Worm (Caenorhabditis elegans) whole organism, mixed stage, embryonic: ENCODE results near the gene C25F9.15.

ENCODE experiments used
- M03D4.4 ChIP-seq: sonication (generic microtip); optimal IDR thresholded peaks from 2 replicates; lab custom pipeline; 2017; ENCODE audit warnings: mild to moderate bottlenecking, missing genetic modification characterization, missing compliant biosample characterization
- bed-3 ChIP-seq: fragments of 200-800 bp; sonication (Bioruptor generic); optimal IDR thresholded peaks from 3 replicates; lab custom pipeline; 2018; ENCODE audit warnings: mild to moderate bottlenecking, missing genetic modification characterization, moderate library complexity, missing compliant biosample characterization
- blmp-1 ChIP-seq: fragments of 150-350 bp; optimal IDR thresholded peaks from 2 replicates; lab custom pipeline; 2014; ENCODE audit warnings: missing biosample characterization, missing genetic modification characterization
- ceh-39 ChIP-seq: fragments of 150-350 bp; optimal IDR thresholded peaks from 2 replicates; lab custom pipeline; 2014; ENCODE audit warnings: missing biosample characterization, missing genetic modification characterization
- ceh-43 ChIP-seq: fragments of 200-800 bp; sonication (Bioruptor generic); optimal IDR thresholded peaks from 2 replicates; lab custom pipeline; 2018; ENCODE audit warnings: mild to moderate bottlenecking, missing genetic modification characterization, moderate library complexity, missing compliant biosample characterization
- ces-1 ChIP-seq: fragments of 150-350 bp; optimal IDR thresholded peaks from 2 replicates; lab custom pipeline; 2014; ENCODE audit warnings: missing biosample characterization, missing genetic modification reagents, missing genetic modification characterization
- cnd-1 ChIP-seq: fragments of 200-800 bp; sonication (Bioruptor generic); optimal IDR thresholded peaks from 2 replicates; lab custom pipeline; 2018; ENCODE audit warnings: mild to moderate bottlenecking, missing genetic modification characterization, missing compliant biosample characterization
- drap-1 ChIP-seq: fragments of 200-800 bp; sonication (Bioruptor generic); optimal IDR thresholded peaks from 3 replicates; lab custom pipeline; 2018; ENCODE audit warnings: mild to moderate bottlenecking, missing genetic modification characterization, missing compliant biosample characterization
- flh-1 ChIP-seq: fragments of 200-800 bp; sonication (Bioruptor generic); optimal IDR thresholded peaks from 2 replicates; lab custom pipeline; 2018; ENCODE audit warnings: mild to moderate bottlenecking, missing genetic modification characterization, moderate library complexity, missing compliant biosample characterization
- ham-2 ChIP-seq: fragments of 200-800 bp; sonication (Bioruptor generic); optimal IDR thresholded peaks from 2 replicates; lab custom pipeline; 2018; ENCODE audit warnings: mild to moderate bottlenecking, missing genetic modification characterization, missing compliant biosample characterization
- hlh-1 ChIP-seq: fragments of 150-350 bp; optimal IDR thresholded peaks from 2 replicates; lab custom pipeline; 2014; ENCODE audit warnings: missing biosample characterization, missing genetic modification reagents, missing genetic modification characterization
- lsy-2 ChIP-seq: fragments of 150-350 bp; optimal IDR thresholded peaks from 2 replicates; lab custom pipeline; 2014; ENCODE audit warnings: missing biosample characterization, missing genetic modification characterization
- mep-1 ChIP-seq: fragments of 150-350 bp; optimal IDR thresholded peaks from 2 replicates; lab custom pipeline; 2017; ENCODE audit warnings: missing biosample characterization, missing genetic modification reagents, missing genetic modification characterization, inconsistent platforms
- mls-2 ChIP-seq: sonication (generic microtip); optimal IDR thresholded peaks from 2 replicates; lab custom pipeline; 2016; ENCODE audit warnings: mild to moderate bottlenecking, missing genetic modification characterization, moderate library complexity, missing compliant biosample characterization
- nhr-12 ChIP-seq: fragments of 150-350 bp; optimal IDR thresholded peaks from 2 replicates; lab custom pipeline; 2014; ENCODE audit warnings: missing biosample characterization, missing genetic modification characterization
- nhr-2 ChIP-seq: fragments of 150-350 bp; optimal IDR thresholded peaks from 2 replicates; lab custom pipeline; 2014; ENCODE audit warnings: missing biosample characterization, missing genetic modification characterization
- nhr-237 ChIP-seq: fragments of 150-350 bp; optimal IDR thresholded peaks from 2 replicates; lab custom pipeline; 2014; ENCODE audit warnings: missing biosample characterization, missing genetic modification characterization
- nhr-76 ChIP-seq: sonication (generic microtip); optimal IDR thresholded peaks from 2 replicates; lab custom pipeline; 2017; ENCODE audit warnings: missing biosample characterization, missing genetic modification characterization
- pha-4 ChIP-seq: fragments of 150-350 bp; optimal IDR thresholded peaks from 2 replicates; lab custom pipeline; 2018; ENCODE audit warnings: missing biosample characterization, missing genetic modification reagents, missing genetic modification characterization
- sem-2 ChIP-seq: fragments of 200-800 bp; sonication (Bioruptor generic); optimal IDR thresholded peaks from 2 replicates; lab custom pipeline; 2018; ENCODE audit warnings: mild to moderate bottlenecking, missing genetic modification characterization, missing compliant biosample characterization
- sptf-1 ChIP-seq: sonication (generic microtip); optimal IDR thresholded peaks from 2 replicates; lab custom pipeline; 2017; ENCODE audit warnings: mild to moderate bottlenecking, missing genetic modification characterization, moderate library complexity, missing compliant biosample characterization
- tbx-8 ChIP-seq: fragments of 200-800 bp; sonication (Bioruptor generic); optimal IDR thresholded peaks from 2 replicates; lab custom pipeline; 2018; ENCODE audit warnings: mild to moderate bottlenecking, missing genetic modification characterization, moderate library complexity, missing compliant biosample characterization
- unc-120 ChIP-seq: sonication (generic microtip); optimal IDR thresholded peaks from 2 replicates; lab custom pipeline; 2017; ENCODE audit warnings: missing genetic modification characterization, missing compliant biosample characterization; ENCODE audit not compliant: poor library complexity, severe bottlenecking
- unc-39 ChIP-seq: fragments of 150-350 bp; optimal IDR thresholded peaks from 2 replicates; lab custom pipeline; 2014; ENCODE audit warnings: missing biosample characterization, missing genetic modification characterization
- unc-62 ChIP-seq: fragments of 150-350 bp; optimal IDR thresholded peaks from 2 replicates; lab custom pipeline; 2014; ENCODE audit warnings: missing biosample characterization, missing genetic modification reagents, missing genetic modification characterization
- zip-8 ChIP-seq: fragments of 150-350 bp; optimal IDR thresholded peaks from 2 replicates; lab custom pipeline; 2014; ENCODE audit warnings: missing biosample characterization, missing genetic modification characterization
- ztf-11 ChIP-seq: fragments of 150-350 bp; optimal IDR thresholded peaks from 2 replicates; lab custom pipeline; 2014; ENCODE audit warnings: missing biosample characterization, missing genetic modification characterization

Gene C25F9.15

DNA sequence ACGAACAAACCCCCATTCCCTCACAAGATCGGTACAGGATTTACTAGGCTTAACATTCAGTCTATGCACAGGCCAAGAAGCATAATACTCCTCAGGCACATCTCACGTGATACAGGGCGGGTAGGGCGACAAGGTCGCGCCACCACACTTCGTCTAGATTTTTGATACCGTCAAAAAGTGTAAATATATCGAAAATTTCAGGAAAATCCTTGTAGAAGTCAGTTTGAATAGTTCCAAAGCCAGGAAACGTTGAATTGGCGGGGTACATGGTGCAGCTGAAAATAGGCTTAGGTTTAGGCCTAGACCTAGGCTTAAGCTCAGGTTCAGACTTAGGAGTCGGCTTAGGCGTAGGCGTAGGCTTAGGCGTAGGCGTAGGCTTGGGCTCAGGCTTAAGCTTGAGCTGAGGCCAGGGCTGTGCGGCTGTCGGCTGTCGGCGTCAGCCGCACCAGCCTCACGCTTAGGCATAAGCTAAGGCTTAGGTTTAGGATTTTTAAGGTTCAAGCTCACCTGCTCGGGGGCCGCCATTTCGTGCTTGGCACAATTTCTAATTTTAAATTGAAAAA, 12.5 kb downstream of the C25F9.15 start:
- TF ChIP-seq M03D4.4 (tag; lab: Kevin White, UChicago) (no peak), unc-39 (tag; lab: Kevin White, UChicago) (no peak), unc-120 (tag; lab: Kevin White, UChicago) (no peak), ham-2 (GFP tag; lab: Kevin White, UChicago) (peak; percentile 65), drap-1 (peak; percentile 50), zip-8 (tag; lab: Kevin White, UChicago) (no peak), cnd-1 (no peak), mep-1 (no peak), sem-2 (GFP tag; lab: Kevin White, UChicago) (peak; percentile 25), ceh-39 (tag; lab: Kevin White, UChicago) (no peak), pha-4 (tag; lab: Kevin White, UChicago) (no peak), sptf-1 (tag; lab: Kevin White, UChicago) (peak; percentile 72)

- no peak for TF ChIP-seq mep-1
- no peak for TF ChIP-seq unc-120 (tag; lab: Kevin White, UChicago)
- TF ChIP-seq cnd-1: no peak
- no peak for TF ChIP-seq nhr-12 (tag; lab: Kevin White, UChicago)
- TF ChIP-seq nhr-2 (tag; lab: Kevin White, UChicago): no peak
- TF ChIP-seq ztf-11 (tag; lab: Kevin White, UChicago): no peak
- TF ChIP-seq blmp-1 (tag; lab: Kevin White, UChicago): no peak
- no peak for TF ChIP-seq bed-3 (GFP tag; lab: Kevin White, UChicago)
These were observed 13.1 kb downstream of the C25F9.15 start, which contains the start of gene srw-85 for ce11 chrV:19431036-19431435. Gene srw-85 (minus strand): TSS chrV:19431136.

DNA sequence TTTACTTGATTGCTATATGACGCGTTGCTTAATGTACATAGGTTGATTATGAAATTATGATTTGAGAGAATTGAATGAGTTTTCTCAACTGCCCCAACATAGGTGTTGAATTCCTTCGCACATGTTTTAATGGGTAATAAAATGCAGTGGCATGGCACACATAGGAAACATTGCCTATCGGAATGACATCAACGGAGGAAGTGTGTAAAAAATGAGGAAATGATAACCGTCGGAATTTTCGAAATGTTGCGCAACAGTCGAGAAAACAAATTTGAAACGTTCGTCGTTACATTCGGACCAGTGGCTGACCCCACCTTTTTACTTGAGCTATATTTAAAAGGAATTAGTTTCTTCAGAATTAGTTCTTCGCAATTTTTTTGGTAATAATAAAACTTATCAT, 14.1 kb downstream of the C25F9.15 start:
- TF ChIP-seq lsy-2: no peak
- TF ChIP-seq ces-1 (GFP tag; lab: Kevin White, UChicago): no peak
- no peak for TF ChIP-seq unc-62 (GFP tag; lab: Kevin White, UChicago)
- no peak for TF ChIP-seq nhr-237 (tag; lab: Kevin White, UChicago)
- TF ChIP-seq mls-2 (tag; lab: Kevin White, UChicago): no peak

DNA sequence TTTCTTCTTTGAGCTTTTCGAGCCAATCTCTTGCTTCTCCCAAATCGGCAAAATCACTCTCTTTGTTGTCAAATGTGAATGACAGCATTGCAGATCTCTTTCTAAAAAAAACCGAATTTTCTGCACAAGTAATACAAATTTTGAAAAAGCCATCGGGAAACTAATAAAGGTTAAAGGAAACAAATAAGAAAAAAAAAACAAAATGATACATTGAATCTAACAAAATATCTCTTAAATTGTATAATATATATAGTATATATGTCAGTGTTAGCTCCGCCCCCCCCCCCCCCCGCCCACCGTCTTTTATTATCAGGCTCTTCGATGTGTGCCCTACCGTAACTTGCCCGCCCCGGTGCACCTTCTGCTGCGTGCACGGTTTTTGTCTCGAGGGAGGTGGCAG, 15.0 kb downstream of the C25F9.15 start, which contains the start of gene C25F9.11:
Gene C25F9.11 (minus strand): TSS at position 101 of the 400 bp plus-strand sequence.
- TF ChIP-seq ces-1 (GFP tag; lab: Kevin White, UChicago) (no peak), tbx-8 (GFP tag; lab: Kevin White, UChicago) (no peak), mls-2 (tag; lab: Kevin White, UChicago) (no peak), drap-1 (no peak), hlh-1 (tag; lab: Kevin White, UChicago) (no peak), blmp-1 (tag; lab: Kevin White, UChicago) (no peak), ceh-43 (no peak)

DNA sequence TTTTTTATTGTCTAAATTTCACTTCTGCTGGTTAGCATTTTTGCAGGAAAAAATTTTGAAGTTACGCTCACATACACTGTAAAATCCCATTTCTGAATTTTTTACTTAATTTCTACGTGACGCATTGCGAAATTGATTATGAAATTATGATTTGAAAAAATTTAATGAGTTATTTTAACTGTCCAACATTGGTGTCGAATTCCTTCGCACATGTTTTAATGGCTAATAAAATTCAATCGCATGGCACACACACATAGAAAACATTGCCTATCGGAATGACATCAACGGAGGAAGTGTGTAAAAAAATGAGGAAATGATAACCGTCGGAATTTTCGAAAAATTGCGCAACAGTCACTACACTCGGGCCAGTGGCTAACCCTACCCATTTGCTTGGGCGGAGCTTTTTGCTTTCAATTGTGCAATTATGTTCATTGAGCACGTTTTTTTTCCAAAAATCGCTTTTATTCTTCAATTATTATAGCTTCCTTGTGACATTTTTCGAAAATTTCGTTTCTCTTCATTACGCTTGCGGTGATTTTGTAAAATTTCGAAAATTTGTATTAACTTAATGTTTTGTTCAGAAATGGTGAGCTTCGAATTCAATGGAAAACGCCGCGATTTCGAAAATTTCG, 16.0 kb downstream of the C25F9.15 start, which contains the start of gene C25F9.16:
Gene C25F9.16 (plus strand): TSS at position 582 of the 632 bp plus-strand sequence.
- TF ChIP-seq zip-8 (tag; lab: Kevin White, UChicago): peak; percentile 29
- TF ChIP-seq blmp-1 (tag; lab: Kevin White, UChicago): no peak

ce11 chrV:19436307-19436706, 18.4 kb downstream of the C25F9.15 start, which contains the start of gene C25F9.14:
Gene C25F9.14 (plus strand): TSS chrV:19436484.
- TF ChIP-seq mep-1: no peak
- TF ChIP-seq drap-1: no peak
- TF ChIP-seq ham-2 (GFP tag; lab: Kevin White, UChicago): no peak
- no peak for TF ChIP-seq hlh-1 (tag; lab: Kevin White, UChicago)
- TF ChIP-seq ztf-11 (tag; lab: Kevin White, UChicago): no peak
- no peak for TF ChIP-seq flh-1
- no peak for TF ChIP-seq ces-1 (GFP tag; lab: Kevin White, UChicago)

DNA sequence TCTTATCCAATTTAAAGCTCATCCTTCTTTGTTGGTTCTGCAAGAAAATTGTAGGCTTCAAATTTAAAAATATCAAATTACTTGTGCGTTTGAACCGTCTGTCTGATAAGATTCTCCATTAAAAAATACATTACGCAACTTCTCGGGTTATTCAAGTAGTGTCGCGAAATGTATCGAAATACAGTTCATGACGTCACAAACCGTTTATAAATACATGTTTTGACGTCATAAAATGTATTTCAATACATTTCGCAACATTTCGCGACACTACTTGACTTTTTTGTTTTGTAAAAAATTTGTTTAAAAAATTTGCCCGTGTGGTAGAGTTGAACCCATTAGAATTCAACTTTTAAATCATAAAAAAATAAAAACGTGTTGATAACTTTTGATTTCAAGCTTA, 25.7 kb downstream of the C25F9.15 start:
- TF ChIP-seq nhr-76 (tag; lab: Kevin White, UChicago) (no peak), zip-8 (tag; lab: Kevin White, UChicago) (peak; percentile 76)
- TF ChIP-seq, all 35 proteins: peak for 1
